Worm (Caenorhabditis elegans) whole organism, mixed stage, embryonic: ENCODE data around the gene C16C10.2.

Experiments used
- blmp-1 ChIP-seq: fragments of 150-350 bp; optimal IDR thresholded peaks from 2 replicates; lab custom pipeline; 2014; ENCODE audit warnings: missing biosample characterization, missing genetic modification characterization
- ceh-43 ChIP-seq: fragments of 200-800 bp; sonication (Bioruptor generic); optimal IDR thresholded peaks from 2 replicates; lab custom pipeline; 2018; ENCODE audit warnings: mild to moderate bottlenecking, missing genetic modification characterization, moderate library complexity, missing compliant biosample characterization
- ceh-83 ChIP-seq: fragments of 200-800 bp; sonication (Bioruptor generic); optimal IDR thresholded peaks from 2 replicates; lab custom pipeline; 2018; ENCODE audit warnings: mild to moderate bottlenecking, missing genetic modification characterization, missing compliant biosample characterization
- cnd-1 ChIP-seq: fragments of 200-800 bp; sonication (Bioruptor generic); optimal IDR thresholded peaks from 2 replicates; lab custom pipeline; 2018; ENCODE audit warnings: mild to moderate bottlenecking, missing genetic modification characterization, missing compliant biosample characterization
- lin-13 ChIP-seq: fragments of 150-350 bp; optimal IDR thresholded peaks from 2 replicates; lab custom pipeline; 2014; ENCODE audit warnings: missing biosample characterization, missing genetic modification characterization
- nhr-12 ChIP-seq: fragments of 150-350 bp; optimal IDR thresholded peaks from 2 replicates; lab custom pipeline; 2014; ENCODE audit warnings: missing biosample characterization, missing genetic modification characterization
- nhr-2 ChIP-seq: fragments of 150-350 bp; optimal IDR thresholded peaks from 2 replicates; lab custom pipeline; 2014; ENCODE audit warnings: missing biosample characterization, missing genetic modification characterization
- nhr-237 ChIP-seq: fragments of 150-350 bp; optimal IDR thresholded peaks from 2 replicates; lab custom pipeline; 2014; ENCODE audit warnings: missing biosample characterization, missing genetic modification characterization
- nhr-76 ChIP-seq: sonication (generic microtip); optimal IDR thresholded peaks from 2 replicates; lab custom pipeline; 2017; ENCODE audit warnings: missing biosample characterization, missing genetic modification characterization
- snpc-4 ChIP-seq: fragments of 150-350 bp; optimal IDR thresholded peaks from 2 replicates; lab custom pipeline; 2014; ENCODE audit warnings: missing biosample characterization, missing genetic modification characterization
- unc-39 ChIP-seq: fragments of 150-350 bp; optimal IDR thresholded peaks from 2 replicates; lab custom pipeline; 2014; ENCODE audit warnings: missing biosample characterization, missing genetic modification characterization
- unc-62 ChIP-seq: fragments of 150-350 bp; optimal IDR thresholded peaks from 2 replicates; lab custom pipeline; 2014; ENCODE audit warnings: missing biosample characterization, missing genetic modification reagents, missing genetic modification characterization
- ztf-11 ChIP-seq: fragments of 150-350 bp; optimal IDR thresholded peaks from 2 replicates; lab custom pipeline; 2014; ENCODE audit warnings: missing biosample characterization, missing genetic modification characterization

ce11 chrIII:4143170-4143569, 35.3 kb downstream of the C16C10.2 start:
- TF ChIP-seq nhr-76 = no peak
- no peak for TF ChIP-seq ceh-83 (GFP tag; lab: Kevin White, UChicago)
- no peak for TF ChIP-seq unc-62 (GFP tag; lab: Kevin White, UChicago)
- TF ChIP-seq lin-13 (tag; lab: Kevin White, UChicago) = no peak
- TF ChIP-seq snpc-4 = no peak
- TF ChIP-seq ztf-11 (tag; lab: Kevin White, UChicago) = no peak
- no peak for TF ChIP-seq nhr-2 (tag; lab: Kevin White, UChicago)
- no peak for TF ChIP-seq nhr-237
- TF ChIP-seq cnd-1 (tag; lab: Kevin White, UChicago) = no peak
- TF ChIP-seq nhr-12 (tag; lab: Kevin White, UChicago) = no peak
- TF ChIP-seq blmp-1 (tag; lab: Kevin White, UChicago) = no peak
- no peak for TF ChIP-seq unc-39 (tag; lab: Kevin White, UChicago)
- no peak for TF ChIP-seq ceh-43 (GFP tag; lab: Kevin White, UChicago)
